Worm (Caenorhabditis elegans) whole organism, L4 larva: Measurements from ENCODE around the gene C54E10.7.

Experiments
- R02D3.7 ChIP-seq: fragments of 150-350 bp; sonication (generic microtip); optimal IDR thresholded peaks from 3 replicates; lab custom pipeline; 2014; ENCODE audit warnings: missing biosample characterization, missing genetic modification characterization
- ama-1 ChIP-seq: fragments of 150-350 bp; optimal IDR thresholded peaks from 2 replicates; lab custom pipeline; 2014; ENCODE audit warnings: inconsistent platforms, mixed read lengths
- egl-27 ChIP-seq: sonication (generic microtip); optimal IDR thresholded peaks from 3 replicates; lab custom pipeline; 2017; ENCODE audit warnings: missing biosample characterization, missing genetic modification reagents, missing genetic modification characterization
- jun-1 ChIP-seq: fragments of 150-350 bp; optimal IDR thresholded peaks from 2 replicates; lab custom pipeline; 2014; ENCODE audit warnings: missing biosample characterization, missing genetic modification reagents, missing genetic modification characterization
- lsy-2 ChIP-seq, 2 experiments: fragments of 150-350 bp in 1 of 2; sonication (generic microtip) in 1 of 2; optimal IDR thresholded peaks; 2 replicates each; lab custom pipeline; 2014 to 2017; ENCODE audit warnings: missing biosample characterization in 2 of 2, missing genetic modification characterization in 2 of 2
- nhr-237 ChIP-seq: sonication (generic microtip); optimal IDR thresholded peaks from 2 replicates; lab custom pipeline; 2017; ENCODE audit warnings: missing biosample characterization, missing genetic modification characterization
- nhr-25 ChIP-seq: sonication (generic microtip); optimal IDR thresholded peaks from 2 replicates; lab custom pipeline; 2017; ENCODE audit warnings: missing genetic modification characterization, mild to moderate bottlenecking, missing compliant biosample characterization, antibody characterized with exemption, moderate library complexity, borderline replicate concordance; ENCODE audit not compliant: insufficient read depth
- nhr-28 ChIP-seq: fragments of 150-350 bp; optimal IDR thresholded peaks from 2 replicates; lab custom pipeline; 2014; ENCODE audit warnings: missing biosample characterization, missing genetic modification characterization
- nhr-6 ChIP-seq: fragments of 150-350 bp; optimal IDR thresholded peaks from 2 replicates; lab custom pipeline; 2014; ENCODE audit warnings: missing biosample characterization, missing genetic modification characterization
- nhr-76 ChIP-seq: fragments of 150-350 bp; optimal IDR thresholded peaks from 2 replicates; lab custom pipeline; 2014; ENCODE audit warnings: missing biosample characterization, missing genetic modification characterization
- spr-3 ChIP-seq: fragments of 200-800 bp; sonication (Bioruptor generic); optimal IDR thresholded peaks from 2 replicates; lab custom pipeline; 2018; ENCODE audit warnings: mild to moderate bottlenecking, missing genetic modification characterization, missing compliant biosample characterization
- unc-39 ChIP-seq: sonication (generic microtip); optimal IDR thresholded peaks from 2 replicates; lab custom pipeline; 2017; ENCODE audit warnings: missing biosample characterization, missing genetic modification characterization
- zip-11 ChIP-seq: fragments of 200-800 bp; sonication (Bioruptor generic); IDR thresholded peaks from 2 replicates; pipeline ENCODE4 v1.3.6; 2022; ENCODE audit warnings: missing genetic modification characterization, missing compliant biosample characterization
- ztf-11 ChIP-seq: fragments of 150-350 bp; optimal IDR thresholded peaks from 2 replicates; lab custom pipeline; 2014; ENCODE audit warnings: missing biosample characterization, missing genetic modification characterization

DNA sequence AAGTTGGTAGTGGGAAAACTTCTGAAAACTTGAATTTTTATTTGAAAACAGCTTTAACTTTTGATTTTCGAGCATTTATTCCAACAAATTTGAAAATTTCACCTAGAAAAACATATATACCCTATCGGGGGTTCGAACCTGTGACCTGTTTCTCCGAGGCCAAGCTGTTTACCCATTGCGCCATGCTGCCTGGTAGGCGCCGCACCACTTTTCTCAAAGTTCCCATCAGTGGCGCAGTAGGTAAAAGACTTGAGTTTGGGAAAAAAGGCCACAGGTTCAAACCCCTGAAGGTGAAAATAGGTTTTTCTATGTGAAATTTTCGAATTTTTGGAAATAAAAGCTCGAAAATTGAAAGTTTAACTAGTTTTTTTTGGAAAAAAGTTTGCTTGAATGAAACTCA lies 30.9 kb upstream of the C54E10.7 start:
- no peak for TF ChIP-seq jun-1 (tag; lab: Kevin White, UChicago)
- TF ChIP-seq lsy-2 (tag; optimal IDR thresholded peaks at IDR 0.05; lab: Kevin White, UChicago) = no peak
- no peak for TF ChIP-seq nhr-28 (tag; lab: Kevin White, UChicago)
- no peak for TF ChIP-seq nhr-237 (tag; lab: Kevin White, UChicago)
- no peak for TF ChIP-seq nhr-76
- no peak for TF ChIP-seq egl-27 (tag; lab: Kevin White, UChicago)
- no peak for TF ChIP-seq ztf-11 (tag; lab: Kevin White, UChicago)
- TF ChIP-seq spr-3 (GFP tag; lab: Kevin White, UChicago) = no peak
- TF ChIP-seq ama-1 (lab: Kevin White, UChicago) = no peak
- no peak for TF ChIP-seq zip-11 (GFP tag; lab: Robert Waterston, UW)
- no peak for TF ChIP-seq unc-39 (tag; lab: Kevin White, UChicago)
- no peak for TF ChIP-seq nhr-6 (tag; lab: Kevin White, UChicago)
- TF ChIP-seq R02D3.7 (tag; lab: Kevin White, UChicago) = no peak
- no peak for TF ChIP-seq nhr-25
